Worm (Caenorhabditis elegans): Measurements from ENCODE around the gene F56A8.4.

Gene F56A8.4

ce11 chrIII:13307107-13307506 is 44.0 kb downstream of the F56A8.4 start, which contains the start of the genes klp-19 and slc-36.1:
TSS of gene klp-19 (minus strand) at chrIII:13307259.
TSS of gene slc-36.1 (plus strand) at chrIII:13307502.
- TF ChIP-seq dsc-1 (tag; optimal IDR thresholded peaks at IDR 0.05) (peak; percentile 42), hlh-4 (tag; optimal IDR thresholded peaks at IDR 0.05) (no peak), efl-1 (optimal IDR thresholded peaks at IDR 0.05) (peak; percentile 76 to 83), efl-1 (GFP tag; optimal IDR thresholded peaks at IDR 0.05 in 1 of 2) (peak; percentile 88 to 98), unc-130 (tag; optimal IDR thresholded peaks at IDR 0.05) (peak; percentile 17), nhr-12 (tag; optimal IDR thresholded peaks at IDR 0.05) (no peak), egl-27 (tag; optimal IDR thresholded peaks at IDR 0.05) (no peak), snpc-4 (tag; optimal IDR thresholded peaks at IDR 0.05) (no peak), skn-1 (tag; optimal IDR thresholded peaks at IDR 0.05) (peak; percentile 31), isw-1 (GFP tag; IDR thresholded peaks at IDR 0.05) (peak; percentile 29), elt-3 (tag; optimal IDR thresholded peaks at IDR 0.05) (no peak), nhr-90 (tag; optimal IDR thresholded peaks at IDR 0.05; ENCODE audit: poor library complexity) (peak; percentile 13), tbx-2 (tag; optimal IDR thresholded peaks at IDR 0.05) (peak; percentile 35), ceh-90 (tag; optimal IDR thresholded peaks at IDR 0.05) (no peak), nhr-20 (tag; optimal IDR thresholded peaks at IDR 0.05) (peak; percentile 32), nhr-47 (tag; optimal IDR thresholded peaks at IDR 0.05) (peak; percentile 60), ztf-11 (tag; optimal IDR thresholded peaks at IDR 0.05) (no peak), nhr-237 (tag; optimal IDR thresholded peaks at IDR 0.05) (no peak), nhr-71 (tag; optimal IDR thresholded peaks at IDR 0.05) (peak; percentile 67), mdl-1 (tag; optimal IDR thresholded peaks at IDR 0.05) (peak in 1 of 2 experiments; percentile 17), pqm-1 (tag; optimal IDR thresholded peaks at IDR 0.05) (no peak), lir-3 (tag; optimal IDR thresholded peaks at IDR 0.05; ENCODE audit: poor library complexity) (no peak), lin-35 (GFP tag; optimal IDR thresholded peaks at IDR 0.05) (peak; percentile 86 to 87), xbp-1 (tag; optimal IDR thresholded peaks at IDR 0.05) (peak; percentile 34), fkh-4 (tag; optimal IDR thresholded peaks at IDR 0.05; ENCODE audit: borderline replicate concordance) (no peak), nhr-77 (tag; optimal IDR thresholded peaks at IDR 0.05) (no peak), irx-1 (tag; optimal IDR thresholded peaks at IDR 0.05) (peak; percentile 38), alr-1 (tag; optimal IDR thresholded peaks at IDR 0.05; ENCODE audit: borderline replicate concordance) (no peak), pag-3 (tag; optimal IDR thresholded peaks at IDR 0.05; ENCODE audit: borderline replicate concordance, insufficient read depth) (peak; percentile 22), lin-15B (tag; optimal IDR thresholded peaks at IDR 0.05) (peak; percentile 41), dpl-1 (GFP tag; optimal IDR thresholded peaks at IDR 0.05) (peak; percentile 83 to 88 (median 84)), Y116A8C.19 (tag; optimal IDR thresholded peaks at IDR 0.05; ENCODE audit: borderline replicate concordance) (no peak), unc-98 (GFP tag; IDR thresholded peaks at IDR 0.05) (no peak), unc-86 (tag; optimal IDR thresholded peaks at IDR 0.05) (peak; percentile 42), nhr-84 (tag; optimal IDR thresholded peaks at IDR 0.05) (no peak), fkh-8 (tag; optimal IDR thresholded peaks at IDR 0.05) (peak; percentile 27), C04F5.9 (tag; optimal IDR thresholded peaks at IDR 0.05) (peak; percentile 30), nhr-28 (tag; optimal IDR thresholded peaks at IDR 0.05) (no peak), vab-15 (tag; optimal IDR thresholded peaks at IDR 0.05) (no peak), nhr-11 (tag; optimal IDR thresholded peaks at IDR 0.05) (no peak), lin-13 (GFP tag; optimal IDR thresholded peaks at IDR 0.05) (peak; percentile 12), mep-1 (tag; optimal IDR thresholded peaks at IDR 0.05) (peak; percentile 74), nhr-76 (tag; optimal IDR thresholded peaks at IDR 0.05) (no peak), snu-23 (GFP tag; optimal IDR thresholded peaks at IDR 0.05) (peak; percentile 66), nhr-85 (tag) (peak; percentile 46), pax-3 (tag; optimal IDR thresholded peaks at IDR 0.05) (no peak), fkh-10 (GFP tag; optimal IDR thresholded peaks at IDR 0.05) (no peak), F16B12.6 (tag; optimal IDR thresholded peaks at IDR 0.05) (peak; percentile 91), nhr-19 (GFP tag; conservative IDR thresholded peaks at IDR 0.05) (peak; percentile 19; the same call in 1 of the 2 replicates), ceh-8 (GFP tag; optimal IDR thresholded peaks at IDR 0.05) (no peak), swsn-7 (tag; optimal IDR thresholded peaks at IDR 0.05) (peak; percentile 53), ceh-82 (tag; optimal IDR thresholded peaks at IDR 0.05) (peak in 2 of 3 experiments; percentile 27 to 47), lsy-2 (tag; optimal IDR thresholded peaks at IDR 0.05) (peak; percentile 62 to 68)
